Worm (Caenorhabditis elegans) whole organism, L1 larva: ENCODE results near the gene C04C11.25.

Experiments
- C16A3.4 ChIP-seq: fragments of 150-350 bp; optimal IDR thresholded peaks from 2 replicates; lab custom pipeline; 2014; ENCODE audit warnings: missing biosample characterization, missing genetic modification characterization
- C34B4.2 ChIP-seq: sonication (generic microtip); optimal IDR thresholded peaks from 2 replicates; lab custom pipeline; 2017; ENCODE audit warnings: mild to moderate bottlenecking, missing genetic modification characterization, missing compliant biosample characterization
- aha-1 ChIP-seq: fragments of 150-350 bp; optimal IDR thresholded peaks from 2 replicates; lab custom pipeline; 2014; ENCODE audit warnings: missing biosample characterization, missing genetic modification characterization
- alr-1 ChIP-seq: fragments of 200-800 bp; sonication (Bioruptor generic); optimal IDR thresholded peaks from 2 replicates; lab custom pipeline; 2018; ENCODE audit warnings: borderline replicate concordance, mild to moderate bottlenecking, missing genetic modification characterization, missing compliant biosample characterization
- ama-1 ChIP-seq: fragments of 150-350 bp; optimal IDR thresholded peaks from 2 replicates; lab custom pipeline; 2014
- blmp-1 ChIP-seq: fragments of 150-350 bp; optimal IDR thresholded peaks from 2 replicates; lab custom pipeline; 2014; ENCODE audit warnings: missing biosample characterization, missing genetic modification characterization
- ceh-8 ChIP-seq: fragments of 200-800 bp; sonication (Bioruptor generic); optimal IDR thresholded peaks from 2 replicates; lab custom pipeline; 2018; ENCODE audit warnings: mild to moderate bottlenecking, missing genetic modification characterization, moderate library complexity, missing compliant biosample characterization
- ces-1 ChIP-seq: fragments of 150-350 bp; optimal IDR thresholded peaks from 2 replicates; lab custom pipeline; 2014; ENCODE audit warnings: missing biosample characterization, missing genetic modification reagents, missing genetic modification characterization
- dsc-1 ChIP-seq: sonication (generic microtip); optimal IDR thresholded peaks from 2 replicates; lab custom pipeline; 2016; ENCODE audit warnings: mild to moderate bottlenecking, missing genetic modification characterization, missing compliant biosample characterization
- efl-3 ChIP-seq: fragments of 200-800 bp; sonication (Bioruptor generic); optimal IDR thresholded peaks from 2 replicates; lab custom pipeline; 2018; ENCODE audit warnings: mild to moderate bottlenecking, missing genetic modification characterization, missing compliant biosample characterization
- elt-3 ChIP-seq, 6 experiments: fragments of 150-350 bp in 1 of 6; sonication (generic microtip); optimal IDR thresholded peaks; 2 replicates each; lab custom pipeline; 2017 to 2018; ENCODE audit warnings: missing biosample characterization in 6 of 6, missing genetic modification characterization in 6 of 6, inconsistent platforms in 1 of 6
- hlh-4 ChIP-seq: sonication (generic microtip); optimal IDR thresholded peaks from 2 replicates; lab custom pipeline; 2016; ENCODE audit warnings: mild to moderate bottlenecking, missing genetic modification characterization, missing compliant biosample characterization
- irx-1 ChIP-seq: sonication (generic microtip); optimal IDR thresholded peaks from 2 replicates; lab custom pipeline; 2016; ENCODE audit warnings: missing genetic modification characterization, missing compliant biosample characterization
- jun-1 ChIP-seq: fragments of 150-350 bp; optimal IDR thresholded peaks from 2 replicates; lab custom pipeline; 2014; ENCODE audit warnings: missing biosample characterization, missing genetic modification reagents, missing genetic modification characterization
- lin-15B ChIP-seq: fragments of 150-350 bp; sonication (generic microtip); optimal IDR thresholded peaks from 3 replicates; lab custom pipeline; 2014; ENCODE audit warnings: missing biosample characterization, missing genetic modification characterization
- lin-35 ChIP-seq, 2 experiments: fragments of 150-350 bp; optimal IDR thresholded peaks; 2 replicates each; lab custom pipeline; 2014; ENCODE audit warnings: missing biosample characterization in 2 of 2, missing genetic modification characterization in 2 of 2, missing genetic modification reagents in 2 of 2
- lin-39 ChIP-seq: fragments of 150-350 bp; optimal IDR thresholded peaks from 2 replicates; lab custom pipeline; 2014; ENCODE audit warnings: missing biosample characterization, missing genetic modification reagents, missing genetic modification characterization
- lir-3 ChIP-seq: sonication (generic microtip); optimal IDR thresholded peaks from 2 replicates; lab custom pipeline; 2016; ENCODE audit warnings: mild to moderate bottlenecking, missing genetic modification characterization, moderate library complexity, missing compliant biosample characterization; ENCODE audit not compliant: poor library complexity
- mdl-1 ChIP-seq, 2 experiments: fragments of 150-350 bp; optimal IDR thresholded peaks; 2 replicates each; lab custom pipeline; 2014 to 2017; ENCODE audit warnings: missing biosample characterization in 2 of 2, missing genetic modification characterization in 2 of 2, inconsistent platforms in 1 of 2
- nhr-11 ChIP-seq: fragments of 150-350 bp; optimal IDR thresholded peaks from 2 replicates; lab custom pipeline; 2014; ENCODE audit warnings: missing biosample characterization, missing genetic modification characterization
- nhr-12 ChIP-seq: sonication (generic microtip); optimal IDR thresholded peaks from 2 replicates; lab custom pipeline; 2017; ENCODE audit warnings: missing biosample characterization, missing genetic modification characterization
- nhr-19 ChIP-seq: fragments of 200-800 bp; sonication (Bioruptor generic); conservative IDR thresholded peaks from 2 replicates; pipeline ENCODE4 v1.3.6; 2022; ENCODE audit warnings: missing genetic modification characterization, missing compliant biosample characterization
- nhr-28 ChIP-seq: fragments of 150-350 bp; optimal IDR thresholded peaks from 2 replicates; lab custom pipeline; 2014; ENCODE audit warnings: missing biosample characterization, missing genetic modification characterization
- nhr-47 ChIP-seq: sonication (generic microtip); optimal IDR thresholded peaks from 2 replicates; lab custom pipeline; 2016; ENCODE audit warnings: mild to moderate bottlenecking, missing genetic modification characterization, moderate library complexity, missing compliant biosample characterization
- nhr-76 ChIP-seq: sonication (generic microtip); optimal IDR thresholded peaks from 2 replicates; lab custom pipeline; 2017; ENCODE audit warnings: missing biosample characterization, missing genetic modification characterization
- nhr-77 ChIP-seq: fragments of 150-350 bp; optimal IDR thresholded peaks from 2 replicates; lab custom pipeline; 2014; ENCODE audit warnings: missing biosample characterization, missing genetic modification characterization
- nhr-84 ChIP-seq: sonication (generic microtip); optimal IDR thresholded peaks from 2 replicates; lab custom pipeline; 2017; ENCODE audit warnings: missing biosample characterization, missing genetic modification characterization
- nhr-90 ChIP-seq: sonication (generic microtip); optimal IDR thresholded peaks from 2 replicates; lab custom pipeline; 2016; ENCODE audit warnings: mild to moderate bottlenecking, missing genetic modification characterization, missing compliant biosample characterization; ENCODE audit not compliant: poor library complexity
- pag-3 ChIP-seq: sonication (generic microtip); optimal IDR thresholded peaks from 2 replicates; lab custom pipeline; 2017; ENCODE audit warnings: missing genetic modification characterization, mild to moderate bottlenecking, missing compliant biosample characterization, antibody characterized with exemption, borderline replicate concordance; ENCODE audit not compliant: insufficient read depth
- pqm-1 ChIP-seq: sonication (generic microtip); optimal IDR thresholded peaks from 3 replicates; lab custom pipeline; 2017; ENCODE audit warnings: missing biosample characterization, missing genetic modification characterization
- snu-23 ChIP-seq: sonication (generic microtip); optimal IDR thresholded peaks from 2 replicates; lab custom pipeline; 2016; ENCODE audit warnings: missing genetic modification characterization, missing compliant biosample characterization
- sox-4 ChIP-seq: sonication (generic microtip); optimal IDR thresholded peaks from 2 replicates; lab custom pipeline; 2016; ENCODE audit warnings: missing genetic modification characterization, missing compliant biosample characterization
- sptf-1 ChIP-seq: fragments of 150-350 bp; optimal IDR thresholded peaks from 2 replicates; lab custom pipeline; 2014; ENCODE audit warnings: missing biosample characterization, missing genetic modification characterization
- sup-37 ChIP-seq: fragments of 200-800 bp; sonication (Bioruptor generic); optimal IDR thresholded peaks from 2 replicates; lab custom pipeline; 2018; ENCODE audit warnings: mild to moderate bottlenecking, missing genetic modification characterization, missing compliant biosample characterization
- swsn-7 ChIP-seq: sonication (generic microtip); optimal IDR thresholded peaks from 2 replicates; lab custom pipeline; 2016; ENCODE audit warnings: missing genetic modification characterization, missing compliant biosample characterization
- tbx-2 ChIP-seq: sonication (generic microtip); optimal IDR thresholded peaks from 2 replicates; lab custom pipeline; 2016; ENCODE audit warnings: missing genetic modification characterization, missing compliant biosample characterization
- tlp-1 ChIP-seq: fragments of 150-350 bp; optimal IDR thresholded peaks from 2 replicates; lab custom pipeline; 2014; ENCODE audit warnings: missing biosample characterization, missing genetic modification characterization
- unc-130 ChIP-seq: fragments of 150-350 bp; optimal IDR thresholded peaks from 2 replicates; lab custom pipeline; 2017; ENCODE audit warnings: missing biosample characterization, missing genetic modification characterization, inconsistent platforms
- vab-15 ChIP-seq: sonication (generic microtip); optimal IDR thresholded peaks from 2 replicates; lab custom pipeline; 2017; ENCODE audit warnings: missing genotype, mild to moderate bottlenecking, missing genetic modification characterization, missing compliant biosample characterization
- xbp-1 ChIP-seq: sonication (generic microtip); optimal IDR thresholded peaks from 2 replicates; lab custom pipeline; 2016; ENCODE audit warnings: missing genetic modification characterization, missing compliant biosample characterization
- zag-1 ChIP-seq: fragments of 150-350 bp; optimal IDR thresholded peaks from 2 replicates; lab custom pipeline; 2014; ENCODE audit warnings: missing biosample characterization, missing genetic modification characterization
- ztf-11 ChIP-seq, 2 experiments: sonication (generic microtip); optimal IDR thresholded peaks; 2 replicates each; lab custom pipeline; 2016 to 2017; ENCODE audit warnings: missing genetic modification characterization in 2 of 2, missing biosample characterization in 1 of 2, missing compliant biosample characterization in 1 of 2
- ztf-4 ChIP-seq: fragments of 150-350 bp; optimal IDR thresholded peaks from 2 replicates; lab custom pipeline; 2014; ENCODE audit warnings: missing biosample characterization, missing genetic modification characterization

The C04C11.25 gene

DNA sequence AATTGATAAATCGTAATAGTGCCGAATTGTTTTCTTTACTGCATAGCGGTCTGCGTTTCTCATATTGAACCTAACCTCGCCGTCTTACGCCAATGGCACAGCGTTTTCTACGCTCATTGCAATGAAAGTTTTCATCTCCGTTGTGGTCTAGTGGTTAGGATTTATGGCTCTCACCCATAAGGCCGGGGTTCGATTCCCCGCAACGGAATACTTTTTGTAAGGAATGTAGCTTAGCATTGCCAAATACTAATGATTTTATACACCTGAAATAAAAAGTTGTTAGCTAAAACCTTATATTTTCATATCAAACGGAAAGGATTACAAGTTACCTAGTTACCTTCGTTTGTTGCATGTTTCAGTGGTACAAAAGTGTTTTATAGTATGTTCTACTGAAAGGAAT, 542 bp upstream of the C04C11.25 start (continued):
- peak; percentile 61 for TF ChIP-seq ztf-4 (tag; lab: Kevin White, UChicago)
- TF ChIP-seq nhr-28 (tag; lab: Kevin White, UChicago) = no peak
- TF ChIP-seq ztf-11 (tag; optimal IDR thresholded peaks at IDR 0.05; lab: Kevin White, UChicago) = peak in 1 of 2 experiments; percentile 68
- TF ChIP-seq nhr-12 (tag; lab: Kevin White, UChicago) = no peak
- peak; percentile 65 for TF ChIP-seq irx-1 (tag; lab: Kevin White, UChicago)
- no peak for TF ChIP-seq pag-3 (tag; lab: Kevin White, UChicago)
- TF ChIP-seq lin-39 (tag; lab: Kevin White, UChicago) = no peak
- peak; percentile 85 for TF ChIP-seq nhr-90 (tag; lab: Kevin White, UChicago)
- TF ChIP-seq zag-1 = peak; percentile 47
- no peak for TF ChIP-seq ces-1 (GFP tag; lab: Kevin White, UChicago)
- TF ChIP-seq nhr-76 (tag; lab: Kevin White, UChicago) = peak; percentile 26
- TF ChIP-seq vab-15 (tag; lab: Kevin White, UChicago) = no peak
- peak; percentile 92 for TF ChIP-seq snu-23
- TF ChIP-seq sptf-1 (tag; lab: Kevin White, UChicago) = no peak
- peak in 1 of 2 experiments; percentile 79 for TF ChIP-seq mdl-1 (tag; optimal IDR thresholded peaks at IDR 0.05; lab: Kevin White, UChicago)
- peak; percentile 62 for TF ChIP-seq xbp-1
- peak in 2 of 6 experiments; percentile 31 to 60 for TF ChIP-seq elt-3 (tag; optimal IDR thresholded peaks at IDR 0.05; lab: Kevin White, UChicago)
- no peak for TF ChIP-seq tlp-1 (tag; lab: Kevin White, UChicago)
- peak; percentile 89 for TF ChIP-seq dsc-1 (tag; lab: Kevin White, UChicago)
- TF ChIP-seq C16A3.4 (tag; lab: Kevin White, UChicago) = peak; percentile 77
- peak; percentile 1 for TF ChIP-seq nhr-11 (tag; lab: Kevin White, UChicago)
- peak; percentile 83 for TF ChIP-seq nhr-19
- no peak for TF ChIP-seq hlh-4 (tag; lab: Kevin White, UChicago)
- peak; percentile 19 for TF ChIP-seq lir-3 (tag; lab: Kevin White, UChicago)
- no peak for TF ChIP-seq ama-1 (lab: Kevin White, UChicago)
- TF ChIP-seq alr-1 (tag; lab: Kevin White, UChicago) = no peak
- peak; percentile 47 to 78 for TF ChIP-seq lin-35 (GFP tag; optimal IDR thresholded peaks at IDR 0.05; lab: Kevin White, UChicago)
- TF ChIP-seq aha-1 (tag; lab: Kevin White, UChicago) = no peak
- TF ChIP-seq lin-15B (tag; lab: Kevin White, UChicago) = no peak
- TF ChIP-seq tbx-2 (tag; lab: Kevin White, UChicago) = peak; percentile 80
- TF ChIP-seq sox-4 = peak; percentile 51
- TF ChIP-seq efl-3 (GFP tag; lab: Kevin White, UChicago) = no peak

DNA sequence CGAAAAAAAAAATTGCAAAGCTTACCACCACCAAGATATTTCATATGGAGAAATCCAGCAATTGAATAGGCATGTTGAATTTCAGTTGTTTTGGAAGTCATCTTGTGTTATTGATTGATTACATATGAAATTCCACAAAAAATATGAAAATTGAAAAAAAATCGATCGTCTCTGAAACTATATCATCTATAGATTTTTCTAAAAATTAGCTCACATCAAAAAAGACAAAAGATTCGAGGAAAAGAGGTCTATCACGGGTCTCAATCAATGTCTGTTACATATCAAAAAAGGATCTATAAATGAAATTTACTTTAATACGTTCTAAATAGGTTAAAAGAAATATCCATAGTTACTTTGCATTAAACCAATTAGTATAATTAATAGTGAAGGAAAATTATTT, 2.8 kb downstream of the C04C11.25 start, which contains the start of gene tbc-19:
TSS of gene tbc-19 (minus strand) at position 101 of the 400 bp plus-strand sequence.
- no peak for TF ChIP-seq dsc-1 (tag; lab: Kevin White, UChicago)
- no peak for TF ChIP-seq nhr-77 (tag; lab: Kevin White, UChicago)
- no peak for TF ChIP-seq blmp-1 (tag; lab: Kevin White, UChicago)
- no peak for TF ChIP-seq tbx-2 (tag; lab: Kevin White, UChicago)
- TF ChIP-seq nhr-47 (tag; lab: Kevin White, UChicago) = no peak
- TF ChIP-seq nhr-84 (tag; lab: Kevin White, UChicago) = no peak
- TF ChIP-seq unc-130 (tag; lab: Kevin White, UChicago) = no peak
- TF ChIP-seq swsn-7 = no peak
- TF ChIP-seq sup-37 (GFP tag; lab: Kevin White, UChicago) = no peak
- TF ChIP-seq tlp-1 (tag; lab: Kevin White, UChicago) = no peak
- TF ChIP-seq nhr-28 (tag; lab: Kevin White, UChicago) = no peak
- no peak for TF ChIP-seq pqm-1 (tag; lab: Kevin White, UChicago)
- TF ChIP-seq ces-1 (GFP tag; lab: Kevin White, UChicago) = no peak
- TF ChIP-seq alr-1 (tag; lab: Kevin White, UChicago) = no peak
- no peak for TF ChIP-seq ceh-8 (GFP tag; lab: Kevin White, UChicago)
- no peak for TF ChIP-seq C34B4.2 (tag; lab: Kevin White, UChicago)
- TF ChIP-seq jun-1 (tag; lab: Kevin White, UChicago) = no peak
